Worm (Caenorhabditis elegans): ENCODE data around the gene sft-4.

DNA sequence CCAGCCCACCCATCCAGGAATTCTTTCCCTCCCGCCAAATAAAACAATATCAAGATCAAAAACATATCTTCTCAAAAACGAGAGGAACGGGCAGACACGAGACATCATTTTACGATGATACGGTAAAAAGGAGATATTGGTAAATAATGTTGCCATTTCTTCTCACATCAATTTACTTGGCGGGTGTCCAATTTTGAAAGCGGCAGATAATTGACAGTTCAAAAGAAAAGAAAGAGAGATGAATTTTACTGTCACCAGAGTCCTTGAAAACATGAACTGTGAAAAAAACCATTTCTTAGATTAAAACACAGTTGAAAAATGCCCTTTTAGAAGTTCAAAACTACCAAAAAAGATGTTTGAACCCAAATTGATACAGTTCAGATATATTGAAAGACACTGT lies 30.2 kb upstream of the sft-4 start:
- TF ChIP-seq flt-1 (GFP tag; IDR thresholded peaks at IDR 0.05) (no peak), med-1 (GFP tag; optimal IDR thresholded peaks at IDR 0.05; ENCODE audit: insufficient read depth) (no peak), klf-2 (GFP tag; conservative IDR thresholded peaks at IDR 0.05) (no peak), cog-1 (tag; optimal IDR thresholded peaks at IDR 0.05) (no peak), ref-1 (GFP tag; conservative IDR thresholded peaks at IDR 0.05) (no peak), T22C8.4 (GFP tag; IDR thresholded peaks at IDR 0.05) (no peak), tab-1 (GFP tag; IDR thresholded peaks at IDR 0.05) (no peak), ztf-29 (GFP tag; IDR thresholded peaks at IDR 0.05) (no peak)
